Worm (Caenorhabditis elegans): ENCODE results near the gene nspb-8.

Gene nspb-8

DNA sequence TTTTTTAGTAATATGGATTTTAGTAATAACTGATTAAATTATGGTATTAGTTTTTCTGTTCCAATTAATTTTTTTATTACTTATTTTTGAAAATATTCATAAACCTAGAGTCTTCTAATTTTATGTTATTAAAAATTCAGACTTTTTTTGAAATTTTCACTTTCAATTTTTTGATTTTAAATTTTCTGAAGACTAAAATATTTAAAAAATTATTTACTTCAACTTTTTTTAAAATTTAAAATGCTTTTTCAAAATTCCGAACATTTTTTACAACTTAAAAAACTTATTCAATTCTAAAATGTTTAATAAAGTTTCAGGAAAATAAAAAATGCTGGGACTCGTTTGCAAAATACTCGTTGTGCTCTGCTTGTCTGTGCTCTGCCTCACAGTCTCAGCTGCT lies 29.8 kb downstream of the nspb-8 start, which contains the start of gene nlp-41:
Gene nlp-41, plus strand, starts transcription at position 301 of the 400 bp plus-strand sequence.
- TF ChIP-seq lin-15B (tag; optimal IDR thresholded peaks at IDR 0.05) (no peak), nhr-20 (tag; optimal IDR thresholded peaks at IDR 0.05) (no peak), aha-1 (tag; optimal IDR thresholded peaks at IDR 0.05) (no peak), pax-3 (tag; optimal IDR thresholded peaks at IDR 0.05) (no peak), nhr-77 (tag; optimal IDR thresholded peaks at IDR 0.05) (no peak), ceh-82 (tag; optimal IDR thresholded peaks at IDR 0.05) (no peak), isw-1 (GFP tag; IDR thresholded peaks at IDR 0.05) (no peak), efl-3 (GFP tag; optimal IDR thresholded peaks at IDR 0.05) (no peak)

ce11 chrII:14548691-14549090 lies 31.8 kb downstream of the nspb-8 start, which contains the start of gene gcy-29:
Gene gcy-29 (minus strand): TSS chrII:14548791.
- no peak for TF ChIP-seq unc-62 (GFP tag; optimal IDR thresholded peaks at IDR 0.05)
- TF ChIP-seq vab-15 (tag; optimal IDR thresholded peaks at IDR 0.05): no peak
- TF ChIP-seq lin-14 (GFP tag; optimal IDR thresholded peaks at IDR 0.05): no peak
- peak; percentile 81 for TF ChIP-seq dsc-1 (tag; optimal IDR thresholded peaks at IDR 0.05)
- peak; percentile 28 for TF ChIP-seq egl-13 (tag; optimal IDR thresholded peaks at IDR 0.05)
- TF ChIP-seq ces-1 (GFP tag; optimal IDR thresholded peaks at IDR 0.05): no peak

DNA sequence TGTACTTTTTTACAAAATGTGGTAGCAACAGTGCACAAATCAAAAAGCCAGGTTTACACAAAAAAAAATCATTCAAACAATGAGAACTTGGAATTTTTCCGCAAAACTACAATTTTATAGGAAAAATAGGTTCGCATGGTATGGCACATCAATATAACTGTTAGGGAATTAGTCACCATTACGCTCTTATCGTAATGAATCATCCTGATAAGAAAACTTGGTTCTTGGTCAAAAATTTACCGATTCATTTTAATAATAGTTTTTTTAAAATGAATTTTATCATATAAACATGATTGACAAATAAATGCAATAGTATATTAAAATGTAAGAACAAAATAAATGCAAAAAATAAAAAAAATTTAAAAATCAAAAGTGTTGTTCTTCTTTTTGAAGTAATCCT lies 39.9 kb downstream of the nspb-8 start:
- TF ChIP-seq mab-9 (GFP tag; IDR thresholded peaks at IDR 0.05) (no peak), unc-86 (tag; optimal IDR thresholded peaks at IDR 0.05) (no peak), tlp-1 (tag; optimal IDR thresholded peaks at IDR 0.05) (no peak), nhr-85 (tag) (no peak), nhr-84 (tag; optimal IDR thresholded peaks at IDR 0.05) (no peak), ceh-88 (GFP tag; IDR thresholded peaks at IDR 0.05) (no peak), hlh-4 (tag; optimal IDR thresholded peaks at IDR 0.05) (no peak), elt-2 (tag; optimal IDR thresholded peaks at IDR 0.05) (peak; percentile 12), sox-4 (tag; optimal IDR thresholded peaks at IDR 0.05) (no peak)

DNA sequence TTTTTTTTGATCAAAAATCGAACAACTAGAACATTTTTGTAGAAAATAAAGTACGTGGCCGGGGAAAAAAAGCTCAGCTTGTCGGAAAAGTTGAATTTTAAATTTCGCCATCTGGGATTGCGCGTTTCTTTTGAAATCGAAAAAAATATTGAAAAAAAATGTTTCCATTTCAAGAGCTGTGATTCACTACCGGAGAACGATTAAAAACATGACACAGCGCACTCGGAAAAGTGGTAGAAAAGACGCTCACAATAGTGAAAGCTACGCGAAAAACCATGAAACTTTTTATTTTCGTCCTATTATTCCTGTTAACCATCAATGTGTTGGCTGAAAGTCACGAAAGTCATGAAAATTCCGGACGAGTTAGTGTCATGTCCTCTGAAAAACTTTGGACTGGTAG lies 42.7 kb downstream of the nspb-8 start, which contains the start of the genes clec-147 and C04H5.7:
Gene clec-147, minus strand, starts transcription at position 101 of the 400 bp plus-strand sequence.
Gene C04H5.7, plus strand, starts transcription at position 219 of the 400 bp plus-strand sequence.
- TF ChIP-seq efl-1 (optimal IDR thresholded peaks at IDR 0.05): no peak
- peak in 1 of 2 experiments; percentile 51 for TF ChIP-seq efl-1 (GFP tag; optimal IDR thresholded peaks at IDR 0.05 in 1 of 2)
- no peak for TF ChIP-seq unc-98 (GFP tag; IDR thresholded peaks at IDR 0.05)
- no peak for TF ChIP-seq nhr-12 (tag; optimal IDR thresholded peaks at IDR 0.05)

DNA sequence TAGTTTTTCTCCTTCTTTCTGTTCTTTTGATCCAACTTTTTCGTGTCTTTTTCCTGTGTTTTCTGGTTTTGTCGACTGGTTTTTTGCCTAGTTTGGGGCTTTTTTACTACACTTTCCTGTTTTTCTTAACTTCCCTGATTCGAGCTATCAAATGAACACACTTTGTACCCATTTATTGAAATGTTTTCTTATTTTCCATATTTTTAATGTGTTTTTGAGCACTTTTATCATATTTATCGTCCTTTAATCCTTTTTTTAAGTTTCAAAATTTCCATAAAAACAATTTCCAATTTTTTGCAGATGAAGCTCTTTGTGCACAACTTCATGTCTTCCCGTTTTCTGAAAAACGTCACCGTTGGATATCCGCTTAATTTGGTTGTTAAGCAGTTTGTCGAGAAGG lies 46.4 kb downstream of the nspb-8 start, which contains the start of gene C04H5.1:
Gene C04H5.1, plus strand, starts transcription at position 301 of the 400 bp plus-strand sequence.
- TF ChIP-seq nhr-85 (tag): no peak
- TF ChIP-seq zip-4 (GFP tag; optimal IDR thresholded peaks at IDR 0.05): no peak
- TF ChIP-seq dpl-1 (GFP tag; optimal IDR thresholded peaks at IDR 0.05): no peak
- TF ChIP-seq rnt-1 (tag; optimal IDR thresholded peaks at IDR 0.05): no peak
- TF ChIP-seq ces-1 (GFP tag; optimal IDR thresholded peaks at IDR 0.05): no peak
- TF ChIP-seq lin-14 (GFP tag; optimal IDR thresholded peaks at IDR 0.05): no peak
- TF ChIP-seq ceh-90 (tag; optimal IDR thresholded peaks at IDR 0.05): no peak
- no peak for TF ChIP-seq ceh-63 (GFP tag; optimal IDR thresholded peaks at IDR 0.05)
- TF ChIP-seq nhr-237 (tag; optimal IDR thresholded peaks at IDR 0.05): no peak
- no peak for TF ChIP-seq grh-1 (GFP tag; IDR thresholded peaks at IDR 0.05)
- TF ChIP-seq fkh-10 (GFP tag; optimal IDR thresholded peaks at IDR 0.05): no peak
- TF ChIP-seq nhr-84 (tag; optimal IDR thresholded peaks at IDR 0.05): no peak
- TF ChIP-seq elt-3 (tag; optimal IDR thresholded peaks at IDR 0.05): no peak
